Worm (Caenorhabditis elegans): ENCODE results near the gene F14D7.1.

- TF ChIP-seq blmp-1 (tag; optimal IDR thresholded peaks at IDR 0.05; ENCODE audit: insufficient read depth) (no peak), fos-1 (tag; optimal IDR thresholded peaks at IDR 0.05) (no peak), R02D3.7 (tag; optimal IDR thresholded peaks at IDR 0.05) (no peak), ceh-82 (tag; optimal IDR thresholded peaks at IDR 0.05) (no peak), lin-39 (tag; optimal IDR thresholded peaks at IDR 0.05) (no peak), Y55F3AM.14 (GFP tag; optimal IDR thresholded peaks at IDR 0.05) (no peak), snpc-4 (tag; optimal IDR thresholded peaks at IDR 0.05) (no peak), nhr-77 (tag; optimal IDR thresholded peaks at IDR 0.05) (no peak), lsy-2 (tag; optimal IDR thresholded peaks at IDR 0.05) (no peak), unc-39 (tag; optimal IDR thresholded peaks at IDR 0.05) (no peak), ceh-16 (tag; optimal IDR thresholded peaks at IDR 0.05) (no peak), egl-27 (tag; optimal IDR thresholded peaks at IDR 0.05) (no peak)
Observed at ce11 chrV:14254221-14254620, 35.0 kb downstream of the F14D7.1 start, which contains the start of gene K02E11.7.
